Worm (Caenorhabditis elegans) whole organism, L4/young adult: ENCODE data around the gene clec-128.

Experiments
- W03F9.2 ChIP-seq: fragments of 150-350 bp; optimal IDR thresholded peaks from 2 replicates; lab custom pipeline; 2014; ENCODE audit warnings: missing biosample characterization, missing genetic modification characterization
- dao-5 ChIP-seq: sonication (generic microtip); optimal IDR thresholded peaks from 2 replicates; lab custom pipeline; 2016; ENCODE audit warnings: missing genotype, missing genetic modification characterization, moderate library complexity, missing compliant biosample characterization
- him-1 ChIP-seq: sonication (generic microtip); optimal IDR thresholded peaks from 2 replicates; lab custom pipeline; 2016; ENCODE audit warnings: missing genotype, missing genetic modification reagents, missing genetic modification characterization, missing compliant biosample characterization

Gene clec-128

DNA sequence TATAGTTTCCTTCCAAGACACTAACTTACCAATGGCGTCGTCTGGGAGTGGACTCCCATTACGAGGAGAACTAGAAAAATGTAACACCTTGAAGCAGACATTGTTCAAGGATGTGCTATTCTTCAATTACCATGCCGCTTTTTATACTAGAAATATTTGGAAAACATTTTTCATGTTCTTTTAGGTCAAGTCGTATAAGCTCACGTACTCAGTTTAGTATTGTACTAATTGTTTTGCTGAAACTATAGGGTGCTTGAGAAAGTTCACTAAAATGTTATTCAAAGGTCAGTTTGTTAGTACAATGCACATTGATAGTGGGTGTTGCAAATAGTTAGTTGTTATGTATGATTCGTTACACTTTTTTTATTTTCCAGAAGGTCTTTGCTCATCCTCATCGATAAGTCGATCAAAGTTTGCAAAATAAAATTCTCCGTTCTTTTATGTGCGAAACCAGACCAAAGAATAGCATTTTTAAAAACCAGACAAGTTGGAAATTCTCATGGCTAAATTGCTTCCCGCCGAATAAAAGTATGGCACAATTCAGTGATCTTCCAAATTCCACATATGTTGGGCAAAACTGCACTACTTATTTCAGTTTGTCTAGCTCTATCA is at the start of gene clec-128, which contains the start of gene clec-129:
Gene clec-128 (minus strand): TSS at position 101 of the 612 bp plus-strand sequence.
Gene clec-129 (plus strand): TSS at position 562 of the 612 bp plus-strand sequence.
- TF ChIP-seq dao-5 (tag; lab: Kevin White, UChicago), result no peak
- TF ChIP-seq him-1 (tag; lab: Kevin White, UChicago), result no peak
- no peak for TF ChIP-seq W03F9.2 (tag; lab: Kevin White, UChicago)

- TF ChIP-seq W03F9.2 (tag; lab: Kevin White, UChicago), result no peak
- no peak for TF ChIP-seq dao-5 (tag; lab: Kevin White, UChicago)
- TF ChIP-seq him-1 (tag; lab: Kevin White, UChicago), result no peak
These were observed 46.7 kb upstream of the clec-128 start, which contains the start of gene F40E12.1 for ce11 chrII:3617512-3617911. Gene F40E12.1 (plus strand): TSS chrII:3617812.

DNA sequence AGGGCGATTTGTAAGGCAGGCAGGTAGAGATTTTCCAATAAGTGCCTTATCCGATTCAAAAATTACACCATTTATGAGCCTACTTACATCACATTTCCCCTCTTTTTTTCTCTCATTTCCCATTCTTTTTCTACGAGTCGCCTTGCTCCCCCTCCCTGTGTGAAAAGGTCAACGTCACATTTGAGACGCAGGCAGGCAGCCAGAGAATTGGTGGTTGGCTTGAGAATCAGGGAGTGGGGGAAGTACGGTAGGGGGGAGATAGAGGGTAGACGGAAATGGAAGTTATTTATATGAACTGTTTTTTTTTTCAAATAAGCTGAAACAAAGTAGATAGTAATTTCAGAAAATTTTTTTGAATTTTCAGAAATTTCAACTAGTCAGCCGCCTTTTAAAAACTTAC is 45.8 kb upstream of the clec-128 start:
- TF ChIP-seq W03F9.2 (tag; lab: Kevin White, UChicago), result no peak
- no peak for TF ChIP-seq dao-5 (tag; lab: Kevin White, UChicago)
- no peak for TF ChIP-seq him-1 (tag; lab: Kevin White, UChicago)

- no peak for TF ChIP-seq dao-5 (tag; lab: Kevin White, UChicago)
- no peak for TF ChIP-seq him-1 (tag; lab: Kevin White, UChicago)
- TF ChIP-seq W03F9.2 (tag; lab: Kevin White, UChicago), result no peak
These were observed 38.9 kb upstream of the clec-128 start, which contains the start of gene Y49F6A.5 for ce11 chrII:3609764-3610163. Gene Y49F6A.5 (minus strand): TSS chrII:3609864.

- TF ChIP-seq W03F9.2 (tag; lab: Kevin White, UChicago) (no peak), him-1 (tag; lab: Kevin White, UChicago) (no peak), dao-5 (tag; lab: Kevin White, UChicago) (no peak)
These were observed 33.8 kb upstream of the clec-128 start for ce11 chrII:3604578-3604977.

ce11 chrII:3598721-3599120 is 27.9 kb upstream of the clec-128 start, which contains the start of gene Y49F6A.11:
Gene Y49F6A.11 (minus strand): TSS chrII:3598821.
- TF ChIP-seq dao-5 (tag; lab: Kevin White, UChicago), result no peak
- TF ChIP-seq him-1 (tag; lab: Kevin White, UChicago), result no peak
- no peak for TF ChIP-seq W03F9.2 (tag; lab: Kevin White, UChicago)

ce11 chrII:3595339-3595738 is 24.5 kb upstream of the clec-128 start, which contains the start of gene Y49F6A.12:
Gene Y49F6A.12 (plus strand): TSS chrII:3595639.
- TF ChIP-seq W03F9.2 (tag; lab: Kevin White, UChicago) (no peak), dao-5 (tag; lab: Kevin White, UChicago) (no peak), him-1 (tag; lab: Kevin White, UChicago) (no peak)

DNA sequence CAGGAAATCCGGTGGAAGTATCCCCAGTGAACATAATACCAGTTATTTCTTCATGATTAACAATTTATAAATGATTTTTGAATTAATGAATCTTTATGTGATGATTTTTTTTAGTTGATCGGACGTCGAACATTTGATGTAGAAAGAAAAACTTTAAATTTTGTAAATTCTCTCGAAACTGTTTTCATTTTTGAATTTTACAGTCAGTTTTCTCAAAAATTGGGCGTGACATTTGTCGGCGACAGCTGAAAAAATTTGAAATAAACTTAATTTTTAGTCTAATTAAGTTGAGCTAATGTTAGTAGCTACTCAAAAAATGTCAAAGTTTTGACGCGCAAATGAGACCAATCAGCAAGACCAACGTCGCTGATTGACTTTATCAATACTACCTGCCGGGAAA is 12.6 kb upstream of the clec-128 start, which contains the start of gene srh-60:
Gene srh-60 (plus strand): TSS at position 301 of the 400 bp plus-strand sequence.
- TF ChIP-seq him-1 (tag; lab: Kevin White, UChicago) (no peak), dao-5 (tag; lab: Kevin White, UChicago) (no peak), W03F9.2 (tag; lab: Kevin White, UChicago) (no peak)

DNA sequence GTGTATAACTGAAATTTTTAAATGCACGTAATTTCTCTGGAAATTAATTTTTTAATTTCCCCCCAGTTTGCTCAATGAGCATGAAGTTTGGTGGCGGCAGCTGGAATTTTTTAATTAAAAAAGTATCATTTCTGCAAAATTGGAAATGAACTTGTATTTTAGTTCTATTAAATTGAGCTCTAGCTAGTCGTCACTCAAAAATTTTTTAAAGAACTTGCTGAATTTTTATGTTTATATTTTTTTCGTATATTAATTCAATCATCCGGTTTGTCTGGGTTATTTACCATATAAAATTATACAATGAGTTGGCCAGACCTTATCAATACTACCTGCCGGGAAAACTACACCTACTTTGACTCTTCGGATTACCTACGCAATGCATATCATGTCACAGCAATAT is 10.9 kb upstream of the clec-128 start, which contains the start of gene srh-59:
Gene srh-59 (plus strand): TSS at position 301 of the 400 bp plus-strand sequence.
- no peak for TF ChIP-seq him-1 (tag; lab: Kevin White, UChicago)
- no peak for TF ChIP-seq W03F9.2 (tag; lab: Kevin White, UChicago)
- no peak for TF ChIP-seq dao-5 (tag; lab: Kevin White, UChicago)

- no peak for TF ChIP-seq him-1 (tag; lab: Kevin White, UChicago)
- no peak for TF ChIP-seq dao-5 (tag; lab: Kevin White, UChicago)
- no peak for TF ChIP-seq W03F9.2 (tag; lab: Kevin White, UChicago)
These were observed 8.9 kb upstream of the clec-128 start, which contains the start of gene clec-134 for ce11 chrII:3579767-3580166. Gene clec-134 (plus strand): TSS chrII:3580067.

DNA sequence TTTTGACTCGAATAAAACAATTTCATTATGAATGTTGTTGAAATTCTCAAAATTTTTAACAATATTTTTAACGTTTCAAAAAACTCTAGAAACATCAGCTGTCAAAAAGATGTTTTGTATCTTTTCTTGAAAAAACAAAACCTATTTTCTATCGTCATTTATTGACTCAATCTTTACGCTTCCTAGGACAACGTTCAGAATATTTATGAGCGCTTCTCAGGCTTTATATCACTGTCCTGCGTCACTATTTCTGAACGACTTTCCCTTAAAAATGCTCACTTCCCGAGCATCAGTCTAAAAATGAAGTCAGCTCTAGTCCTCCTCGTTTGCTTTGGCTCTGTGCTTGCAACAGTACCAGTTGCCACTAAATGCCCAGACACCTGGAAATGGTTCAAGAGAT is 7.3 kb upstream of the clec-128 start, which contains the start of gene clec-133:
Gene clec-133 (plus strand): TSS at position 301 of the 400 bp plus-strand sequence.
- TF ChIP-seq W03F9.2 (tag; lab: Kevin White, UChicago) (no peak), dao-5 (tag; lab: Kevin White, UChicago) (no peak), him-1 (tag; lab: Kevin White, UChicago) (no peak)

ce11 chrII:3576742-3577141 is 5.9 kb upstream of the clec-128 start, which contains the start of gene clec-132:
Gene clec-132 (plus strand): TSS chrII:3577042.
- TF ChIP-seq dao-5 (tag; lab: Kevin White, UChicago) (no peak), him-1 (tag; lab: Kevin White, UChicago) (no peak)

ce11 chrII:3573255-3573654 is 2.4 kb upstream of the clec-128 start, which contains the start of gene clec-130:
Gene clec-130 (plus strand): TSS chrII:3573555.
- no peak for TF ChIP-seq W03F9.2 (tag; lab: Kevin White, UChicago)
- TF ChIP-seq dao-5 (tag; lab: Kevin White, UChicago), result no peak
- TF ChIP-seq him-1 (tag; lab: Kevin White, UChicago), result no peak
